Fruit fly (Drosophila melanogaster) whole organism, embryonic: Measurements from ENCODE around the gene CG14787.

Experiments used
- ATbp ChIP-seq: fragments of 200-800 bp; sonication (Bioruptor generic); optimal IDR thresholded peaks from 2 replicates; lab custom pipeline; 2017; ENCODE audit warnings: missing biosample characterization, mild to moderate bottlenecking, missing genetic modification characterization, missing genetic modification reagents
- CG10147 ChIP-seq: fragments of 200-800 bp; sonication (Bioruptor generic); optimal IDR thresholded peaks from 2 replicates; lab custom pipeline; 2019; ENCODE audit warnings: missing biosample characterization, mild to moderate bottlenecking, missing genetic modification characterization, moderate library complexity
- CG10366 ChIP-seq: fragments of 200-800 bp; sonication (Bioruptor generic); IDR thresholded peaks from 2 replicates; pipeline ENCODE4 v1.3.6; 2022; ENCODE audit warnings: missing biosample characterization, missing genetic modification characterization
- CG12391 ChIP-seq: fragments of 200-800 bp; sonication (Bioruptor generic); optimal IDR thresholded peaks from 3 replicates; lab custom pipeline; 2018; ENCODE audit warnings: missing biosample characterization, mild to moderate bottlenecking, missing genetic modification characterization, moderate library complexity
- CG12659 ChIP-seq: fragments of 200-800 bp; sonication (Bioruptor generic); optimal IDR thresholded peaks from 3 replicates; lab custom pipeline; 2017; ENCODE audit warnings: mild to moderate bottlenecking, missing biosample characterization, missing genetic modification reagents, missing genetic modification characterization
- CG14050 ChIP-seq: fragments of 200-800 bp; sonication (Bioruptor generic); IDR thresholded peaks from 3 replicates; pipeline ENCODE4 v1.3.6; 2022; ENCODE audit warnings: missing biosample characterization, missing genetic modification characterization
- CG2199 ChIP-seq: fragments of 200-800 bp; sonication (Bioruptor generic); IDR thresholded peaks from 3 replicates; pipeline ENCODE4 v1.3.6; 2022; ENCODE audit warnings: missing biosample characterization, missing genetic modification characterization
- CG3281 ChIP-seq: fragments of 200-800 bp; sonication (Bioruptor generic); optimal IDR thresholded peaks from 3 replicates; lab custom pipeline; 2017; ENCODE audit warnings: missing biosample characterization, mild to moderate bottlenecking, missing genetic modification characterization
- CG33213 ChIP-seq: fragments of 200-800 bp; sonication (Bioruptor generic); optimal IDR thresholded peaks from 3 replicates; lab custom pipeline; 2016; ENCODE audit warnings: missing biosample characterization, missing genetic modification characterization
- CG43689 ChIP-seq: fragments of 200-800 bp; sonication (Bioruptor generic); IDR thresholded peaks from 2 replicates; pipeline ENCODE4 v1.3.6; 2022; ENCODE audit warnings: missing biosample characterization, missing genetic modification characterization
- CG4617 ChIP-seq: fragments of 200-800 bp; sonication (Bioruptor generic); optimal IDR thresholded peaks from 3 replicates; lab custom pipeline; 2016; ENCODE audit warnings: missing biosample characterization, missing genetic modification characterization, borderline replicate concordance
- CG7745 ChIP-seq: fragments of 200-800 bp; sonication (Bioruptor generic); optimal IDR thresholded peaks from 2 replicates; lab custom pipeline; 2018; ENCODE audit warnings: missing biosample characterization, mild to moderate bottlenecking, missing genetic modification characterization, moderate library complexity
- CG7928 ChIP-seq: fragments of 200-800 bp; sonication (Bioruptor generic); optimal IDR thresholded peaks from 2 replicates; lab custom pipeline; 2017; ENCODE audit warnings: missing biosample characterization, mild to moderate bottlenecking, missing genetic modification characterization
- CG7963 ChIP-seq: fragments of 200-800 bp; sonication (Bioruptor generic); IDR thresholded peaks from 3 replicates; pipeline ENCODE4 v1.3.6; 2022; ENCODE audit warnings: missing biosample characterization, missing genetic modification characterization; ENCODE audit not compliant: partially characterized antibody
- CG7987 ChIP-seq: fragments of 200-800 bp; sonication (Bioruptor generic); optimal IDR thresholded peaks from 2 replicates; lab custom pipeline; 2018; ENCODE audit warnings: missing biosample characterization, mild to moderate bottlenecking, missing genetic modification characterization, moderate library complexity
- CG8281 ChIP-seq: fragments of 200-800 bp; sonication (Bioruptor generic); optimal IDR thresholded peaks from 2 replicates; lab custom pipeline; 2018; ENCODE audit warnings: missing biosample characterization, mild to moderate bottlenecking, missing genetic modification characterization, moderate library complexity
- Chrac-16 ChIP-seq: fragments of 200-800 bp; sonication (Bioruptor generic); optimal IDR thresholded peaks from 3 replicates; lab custom pipeline; 2016; ENCODE audit warnings: missing biosample characterization, missing genetic modification characterization
- Dbx ChIP-seq: fragments of 200-800 bp; sonication (Bioruptor generic); IDR thresholded peaks from 3 replicates; pipeline ENCODE4 v1.3.6; 2022; ENCODE audit warnings: missing biosample characterization, missing genetic modification characterization
- Deaf1 ChIP-seq: fragments of 200-800 bp; optimal IDR thresholded peaks from 3 replicates; lab custom pipeline; 2019; ENCODE audit warnings: missing biosample characterization, mild to moderate bottlenecking, missing genetic modification characterization, moderate library complexity
- Dp ChIP-seq: fragments of 200-800 bp; sonication (Bioruptor generic); optimal IDR thresholded peaks from 2 replicates; lab custom pipeline; 2018; ENCODE audit warnings: missing biosample characterization, mild to moderate bottlenecking, missing genetic modification characterization, moderate library complexity
- E2f1 ChIP-seq: fragments of 200-800 bp; sonication (Bioruptor generic); IDR thresholded peaks from 2 replicates; pipeline ENCODE4 v1.3.6; 2022; ENCODE audit warnings: missing biosample characterization, missing genetic modification characterization
- Fer1 ChIP-seq: fragments of 200-800 bp; sonication (Bioruptor generic); optimal IDR thresholded peaks from 2 replicates; lab custom pipeline; 2017; ENCODE audit warnings: missing biosample characterization, mild to moderate bottlenecking, missing genetic modification characterization
- NK7.1 ChIP-seq: fragments of 200-800 bp; sonication (Bioruptor generic); optimal IDR thresholded peaks from 3 replicates; lab custom pipeline; 2016; ENCODE audit warnings: missing biosample characterization, missing genetic modification characterization
- Opbp ChIP-seq: fragments of 200-800 bp; sonication (Bioruptor generic); IDR thresholded peaks from 3 replicates; pipeline ENCODE4 v1.3.6; 2022; ENCODE audit warnings: missing biosample characterization, missing genetic modification characterization; ENCODE audit not compliant: partially characterized antibody
- Six4 ChIP-seq: fragments of 200-800 bp; sonication (Bioruptor generic); optimal IDR thresholded peaks from 2 replicates; lab custom pipeline; 2016; ENCODE audit warnings: missing biosample characterization, missing genetic modification characterization
- Sox102F ChIP-seq: fragments of 200-800 bp; sonication (Bioruptor generic); optimal IDR thresholded peaks from 2 replicates; lab custom pipeline; 2018; ENCODE audit warnings: missing biosample characterization, mild to moderate bottlenecking, missing genetic modification characterization, moderate library complexity
- Tbp ChIP-seq: fragments of >200 bp; optimal IDR thresholded peaks from 2 replicates; lab custom pipeline; 2018; ENCODE audit warnings: missing biosample characterization, missing genetic modification characterization
- az2 ChIP-seq: fragments of 200-800 bp; sonication (Bioruptor generic); optimal IDR thresholded peaks from 3 replicates; lab custom pipeline; 2016; ENCODE audit warnings: missing biosample characterization, missing genetic modification characterization
- bcd ChIP-seq: fragments of 200-800 bp; sonication (Bioruptor generic); optimal IDR thresholded peaks from 2 replicates; lab custom pipeline; 2017; ENCODE audit warnings: missing biosample characterization, mild to moderate bottlenecking, missing genetic modification characterization
- cas ChIP-seq: fragments of 200-800 bp; sonication (Bioruptor generic); IDR thresholded peaks from 2 replicates; pipeline ENCODE4 v1.3.6; 2022; ENCODE audit warnings: missing biosample characterization, missing genetic modification characterization
- cato ChIP-seq: fragments of 200-800 bp; sonication (Bioruptor generic); optimal IDR thresholded peaks from 2 replicates; lab custom pipeline; 2016; ENCODE audit warnings: missing biosample characterization, missing genetic modification characterization, borderline replicate concordance
- fd102C ChIP-seq: fragments of 200-800 bp; sonication (Bioruptor generic); optimal IDR thresholded peaks from 2 replicates; lab custom pipeline; 2018; ENCODE audit warnings: missing biosample characterization, mild to moderate bottlenecking, missing genetic modification characterization, moderate library complexity
- gcm ChIP-seq: fragments of 200-800 bp; sonication (Bioruptor generic); optimal IDR thresholded peaks from 2 replicates; lab custom pipeline; 2019; ENCODE audit warnings: missing biosample characterization, mild to moderate bottlenecking, missing genetic modification characterization, moderate library complexity
- gsb ChIP-seq: fragments of 200-800 bp; sonication (Bioruptor generic); IDR thresholded peaks from 2 replicates; pipeline ENCODE4 v1.3.6; 2022; ENCODE audit warnings: missing biosample characterization, missing genetic modification characterization
- gt ChIP-seq: fragments of 200-800 bp; sonication (Bioruptor generic); IDR thresholded peaks from 2 replicates; pipeline ENCODE4 v1.3.6; 2022; ENCODE audit warnings: missing biosample characterization, missing genetic modification characterization
- insv ChIP-seq, 2 experiments: fragments of 200-800 bp; sonication (Bioruptor generic); optimal IDR thresholded peaks; 3 replicates each; lab custom pipeline; 2016 to 2018; ENCODE audit warnings: missing biosample characterization in 2 of 2, missing genetic modification characterization in 2 of 2
- kah ChIP-seq: fragments of 200-800 bp; sonication (Bioruptor generic); optimal IDR thresholded peaks from 2 replicates; lab custom pipeline; 2018; ENCODE audit warnings: missing biosample characterization, mild to moderate bottlenecking, missing genetic modification characterization
- luna ChIP-seq: fragments of 200-800 bp; sonication (Bioruptor generic); optimal IDR thresholded peaks from 2 replicates; lab custom pipeline; 2016; ENCODE audit warnings: missing biosample characterization, missing genetic modification characterization
- mam ChIP-seq: fragments of 200-800 bp; sonication (Bioruptor generic); optimal IDR thresholded peaks from 3 replicates; lab custom pipeline; 2016; ENCODE audit warnings: missing biosample characterization, missing genetic modification characterization
- pfk ChIP-seq: fragments of 200-800 bp; sonication (Bioruptor generic); optimal IDR thresholded peaks from 2 replicates; lab custom pipeline; 2018; ENCODE audit warnings: missing biosample characterization, mild to moderate bottlenecking, missing genetic modification characterization, moderate library complexity
- psq ChIP-seq: fragments of 200-800 bp; sonication (Bioruptor generic); optimal IDR thresholded peaks from 2 replicates; lab custom pipeline; 2017; ENCODE audit warnings: missing biosample characterization, missing genetic modification characterization
- pzg ChIP-seq: fragments of 200-800 bp; sonication (Bioruptor generic); optimal IDR thresholded peaks from 3 replicates; lab custom pipeline; 2018; ENCODE audit warnings: missing biosample characterization, mild to moderate bottlenecking, missing genetic modification characterization, moderate library complexity
- ranshi ChIP-seq: fragments of 200-800 bp; sonication (Bioruptor generic); IDR thresholded peaks from 2 replicates; pipeline ENCODE4 v1.3.6; 2022; ENCODE audit warnings: missing biosample characterization, missing genetic modification characterization
- sqz ChIP-seq: fragments of 200-800 bp; sonication (Bioruptor generic); optimal IDR thresholded peaks from 3 replicates; lab custom pipeline; 2018; ENCODE audit warnings: missing biosample characterization, mild to moderate bottlenecking, missing genetic modification characterization
- tap ChIP-seq: fragments of 200-800 bp; optimal IDR thresholded peaks from 3 replicates; lab custom pipeline; 2019; ENCODE audit warnings: missing biosample characterization, mild to moderate bottlenecking, missing genetic modification characterization, moderate library complexity
- tin ChIP-seq: fragments of 200-800 bp; sonication (Bioruptor generic); optimal IDR thresholded peaks from 3 replicates; lab custom pipeline; 2016; ENCODE audit warnings: missing biosample characterization, missing genetic modification characterization
- tna ChIP-seq: fragments of 200-800 bp; sonication (Bioruptor generic); IDR thresholded peaks from 2 replicates; pipeline ENCODE4 v1.3.6; 2022; ENCODE audit warnings: missing biosample characterization, missing genetic modification characterization; ENCODE audit not compliant: partially characterized antibody
- twi ChIP-seq: fragments of 200-800 bp; optimal IDR thresholded peaks from 2 replicates; lab custom pipeline; 2019; ENCODE audit warnings: missing biosample characterization, mild to moderate bottlenecking, missing genetic modification characterization, moderate library complexity
- vnd ChIP-seq: fragments of 200-800 bp; sonication (Bioruptor generic); IDR thresholded peaks from 3 replicates; pipeline ENCODE4 v1.3.6; 2022; ENCODE audit warnings: missing biosample characterization, missing genetic modification characterization; ENCODE audit not compliant: partially characterized antibody
- wek ChIP-seq: fragments of 200-800 bp; sonication (Bioruptor generic); optimal IDR thresholded peaks from 3 replicates; lab custom pipeline; 2018; ENCODE audit warnings: missing biosample characterization, mild to moderate bottlenecking, missing genetic modification characterization, moderate library complexity

Gene CG14787

dm6 chrX:1470562-1470961 is 9.1 kb upstream of the CG14787 start, which contains the start of gene pck (continued):
- 0 out of 3 replicates have a peak, but pooled peaks have one; percentile 40 for TF ChIP-seq CG7963
- peak; percentile 52 for TF ChIP-seq CG33213 (GFP tag; lab: Kevin White, UChicago)
- TF ChIP-seq Six4, result peak; percentile 47
- TF ChIP-seq ranshi (GFP tag; lab: Robert Waterston, UW), result peak; percentile 58
- TF ChIP-seq sqz (GFP tag; lab: Kevin White, UChicago), result no peak
- TF ChIP-seq az2 (GFP tag; lab: Kevin White, UChicago), result peak; percentile 71
- TF ChIP-seq cato (GFP tag; lab: Kevin White, UChicago), result peak; percentile 32
- TF ChIP-seq CG14050, result no peak; the same call in 2 of the 3 replicates
- peak; percentile 55 for TF ChIP-seq CG10366 (GFP tag; lab: Robert Waterston, UW)
- peak; percentile 58 for TF ChIP-seq Dp
- no peak for TF ChIP-seq gt (GFP tag; lab: Robert Waterston, UW)
- TF ChIP-seq bcd (GFP tag; lab: Kevin White, UChicago), result peak; percentile 27
- TF ChIP-seq Deaf1 (tag; lab: Kevin White, UChicago), result peak; percentile 18
- 0 out of 3 replicates have a peak, but pooled peaks have one; percentile 30 for TF ChIP-seq vnd (GFP tag; lab: Robert Waterston, UW)
- peak; percentile 51 for TF ChIP-seq gcm (GFP tag; lab: Kevin White, UChicago)
- TF ChIP-seq CG3281 (GFP tag; lab: Kevin White, UChicago), result peak; percentile 52
- TF ChIP-seq CG2199 (GFP tag; lab: Robert Waterston, UW), result peak; percentile 47; the same call in 1 of the 3 replicates
- no peak for TF ChIP-seq cas (GFP tag; lab: Robert Waterston, UW)
- TF ChIP-seq Chrac-16 (GFP tag; lab: Kevin White, UChicago), result peak; percentile 75
- no peak for TF ChIP-seq tap
- TF ChIP-seq fd102C (GFP tag; lab: Kevin White, UChicago), result no peak
- TF ChIP-seq insv (GFP tag; optimal IDR thresholded peaks at IDR 0.05; lab: Kevin White, UChicago), result no peak
- peak; percentile 8 for TF ChIP-seq CG7928 (GFP tag; lab: Kevin White, UChicago)
- 0 out of 3 replicates have a peak, but pooled peaks have one; percentile 40 for TF ChIP-seq Opbp (GFP tag; lab: Robert Waterston, UW)
- peak; percentile 59; the same call in 2 of the 3 replicates for TF ChIP-seq Dbx (GFP tag; lab: Robert Waterston, UW)
- peak; percentile 37 for TF ChIP-seq ATbp (GFP tag; lab: Kevin White, UChicago)
- TF ChIP-seq CG8281 (tag; lab: Kevin White, UChicago), result no peak
- TF ChIP-seq mam (GFP tag; lab: Kevin White, UChicago), result peak; percentile 68
- TF ChIP-seq tin (GFP tag; lab: Kevin White, UChicago), result peak; percentile 80
- TF ChIP-seq Fer1, result peak; percentile 51
- TF ChIP-seq CG7987 (GFP tag; lab: Kevin White, UChicago), result no peak
- peak; percentile 78 for TF ChIP-seq CG12391 (tag; lab: Kevin White, UChicago)
- TF ChIP-seq wek, result peak; percentile 18
- TF ChIP-seq CG10147 (GFP tag; lab: Kevin White, UChicago), result peak; percentile 16
- no peak for TF ChIP-seq CG43689 (GFP tag; lab: Robert Waterston, UW)
- TF ChIP-seq CG12659 (GFP tag; lab: Kevin White, UChicago), result peak; percentile 67
- no peak for TF ChIP-seq pfk (GFP tag; lab: Kevin White, UChicago)
- TF ChIP-seq Tbp, result no peak
- no peak for TF ChIP-seq CG7745 (tag; lab: Kevin White, UChicago)
- TF ChIP-seq twi (tag; lab: Kevin White, UChicago), result no peak
- TF ChIP-seq Sox102F (GFP tag; lab: Kevin White, UChicago), result peak; percentile 67
- TF ChIP-seq psq (GFP tag; lab: Kevin White, UChicago), result peak; percentile 23
- no peak for TF ChIP-seq NK7.1
- peak; percentile 58 for TF ChIP-seq pzg (GFP tag; lab: Kevin White, UChicago)
- no peak for TF ChIP-seq gsb (GFP tag; lab: Robert Waterston, UW)
- TF ChIP-seq tna (GFP tag; lab: Robert Waterston, UW), result no peak
- peak; percentile 81 for TF ChIP-seq CG4617 (GFP tag; lab: Kevin White, UChicago)
- no peak for TF ChIP-seq kah
- no peak for TF ChIP-seq luna (GFP tag; lab: Kevin White, UChicago)
- peak; percentile 70 for TF ChIP-seq E2f1 (GFP tag; lab: Robert Waterston, UW)
